Fruit fly (Drosophila melanogaster) whole organism, embryonic: ENCODE results near the gene CG6398.
A peak's percentile ranks its signal among the peaks of the same experiment; 100 is the strongest.

Experiments
- B-H1 ChIP-seq: fragments of 200-800 bp; sonication (Bioruptor generic); IDR thresholded peaks from 3 replicates; pipeline ENCODE4 v1.3.6; 2022; ENCODE audit warnings: missing biosample characterization, missing genetic modification characterization
- CG10565 ChIP-seq: fragments of 200-800 bp; sonication (Bioruptor generic); optimal IDR thresholded peaks from 3 replicates; lab custom pipeline; 2016; ENCODE audit warnings: missing biosample characterization, mild to moderate bottlenecking, missing genetic modification characterization
- CG11504 ChIP-seq: fragments of 200-800 bp; sonication (Bioruptor generic); optimal IDR thresholded peaks from 3 replicates; lab custom pipeline; 2019; ENCODE audit warnings: missing biosample characterization, mild to moderate bottlenecking, missing genetic modification characterization, moderate library complexity
- CG11723 ChIP-seq: fragments of 200-800 bp; sonication (Bioruptor generic); optimal IDR thresholded peaks from 2 replicates; lab custom pipeline; 2017; ENCODE audit warnings: missing biosample characterization, mild to moderate bottlenecking, missing genetic modification characterization
- CG14441 ChIP-seq: fragments of 200-800 bp; sonication (Bioruptor generic); IDR thresholded peaks from 2 replicates; pipeline ENCODE4 v1.3.6; 2022; ENCODE audit warnings: missing biosample characterization, missing genetic modification characterization
- CG15479 ChIP-seq: fragments of 200-800 bp; sonication (Bioruptor generic); optimal IDR thresholded peaks from 3 replicates; lab custom pipeline; 2019; ENCODE audit warnings: missing biosample characterization, mild to moderate bottlenecking, missing genetic modification characterization, moderate library complexity
- CG15601 ChIP-seq: fragments of 200-800 bp; sonication (Bioruptor generic); optimal IDR thresholded peaks from 3 replicates; lab custom pipeline; 2019; ENCODE audit warnings: missing biosample characterization, mild to moderate bottlenecking, missing genetic modification characterization, moderate library complexity
- CG16779 ChIP-seq: fragments of 200-800 bp; sonication (Bioruptor generic); IDR thresholded peaks from 2 replicates; pipeline ENCODE4 v1.3.6; 2022; ENCODE audit warnings: missing biosample characterization, missing genetic modification characterization
- CG17186 ChIP-seq: fragments of 200-800 bp; sonication (Bioruptor generic); optimal IDR thresholded peaks from 3 replicates; lab custom pipeline; 2017; ENCODE audit warnings: missing biosample characterization, missing genetic modification reagents, missing genetic modification characterization
- CG1832 ChIP-seq: fragments of 200-800 bp; sonication (Bioruptor generic); optimal IDR thresholded peaks from 2 replicates; lab custom pipeline; 2017; ENCODE audit warnings: missing biosample characterization, mild to moderate bottlenecking, missing genetic modification characterization, inconsistent platforms
- CG2129 ChIP-seq: fragments of 200-800 bp; sonication (Bioruptor generic); IDR thresholded peaks from 2 replicates; pipeline ENCODE4 v1.3.6; 2022; ENCODE audit warnings: missing biosample characterization, missing genetic modification characterization; ENCODE audit not compliant: partially characterized antibody
- CG2199 ChIP-seq: fragments of 200-800 bp; sonication (Bioruptor generic); IDR thresholded peaks from 3 replicates; pipeline ENCODE4 v1.3.6; 2022; ENCODE audit warnings: missing biosample characterization, missing genetic modification characterization
- CG34224 ChIP-seq: fragments of 200-800 bp; sonication (Bioruptor generic); IDR thresholded peaks from 3 replicates; pipeline ENCODE4 v1.3.6; 2022; ENCODE audit warnings: missing biosample characterization, missing genetic modification characterization; ENCODE audit not compliant: partially characterized antibody
- CG7963 ChIP-seq: fragments of 200-800 bp; sonication (Bioruptor generic); IDR thresholded peaks from 3 replicates; pipeline ENCODE4 v1.3.6; 2022; ENCODE audit warnings: missing biosample characterization, missing genetic modification characterization; ENCODE audit not compliant: partially characterized antibody
- CG8924 ChIP-seq: fragments of 200-800 bp; optimal IDR thresholded peaks from 3 replicates; lab custom pipeline; 2019; ENCODE audit warnings: missing biosample characterization, mild to moderate bottlenecking, missing genetic modification characterization, moderate library complexity
- CG8944 ChIP-seq: fragments of 200-800 bp; sonication (Bioruptor generic); optimal IDR thresholded peaks from 3 replicates; lab custom pipeline; 2016; ENCODE audit warnings: missing biosample characterization, missing genetic modification characterization
- ERR ChIP-seq: fragments of 200-800 bp; sonication (Bioruptor generic); optimal IDR thresholded peaks from 2 replicates; lab custom pipeline; 2016; ENCODE audit warnings: missing biosample characterization, missing genetic modification characterization
- Elba2 ChIP-seq: fragments of 200-800 bp; sonication (Bioruptor generic); optimal IDR thresholded peaks from 3 replicates; lab custom pipeline; 2016; ENCODE audit warnings: missing biosample characterization, missing genetic modification characterization
- Ets97D ChIP-seq: fragments of 200-800 bp; sonication (Bioruptor generic); optimal IDR thresholded peaks from 3 replicates; lab custom pipeline; 2016; ENCODE audit warnings: missing biosample characterization, missing genetic modification characterization
- Fer1 ChIP-seq: fragments of 200-800 bp; sonication (Bioruptor generic); optimal IDR thresholded peaks from 2 replicates; lab custom pipeline; 2017; ENCODE audit warnings: missing biosample characterization, mild to moderate bottlenecking, missing genetic modification characterization
- H15 ChIP-seq: fragments of 200-800 bp; sonication (Bioruptor generic); IDR thresholded peaks from 3 replicates; pipeline ENCODE4 v1.3.6; 2022; ENCODE audit warnings: missing biosample characterization, missing genetic modification characterization
- Hr78 ChIP-seq, 2 experiments: fragments of 200-800 bp in 1 of 2; fragments of >200 bp in 1 of 2; sonication (Bioruptor generic) in 1 of 2; optimal IDR thresholded peaks; 2 replicates each; lab custom pipeline; 2017 to 2019; ENCODE audit warnings: missing biosample characterization in 2 of 2, missing genetic modification characterization in 2 of 2, mild to moderate bottlenecking in 1 of 2, moderate library complexity in 1 of 2
- Med ChIP-seq: fragments of 200-800 bp; sonication (Bioruptor generic); peaks from one replicate; lab custom pipeline; 2016; ENCODE audit warnings: missing biosample characterization, missing genetic modification characterization, mild to moderate bottlenecking, inconsistent platforms, moderate library complexity
- Rfx ChIP-seq: fragments of 200-800 bp; sonication (Bioruptor generic); IDR thresholded peaks from 2 replicates; pipeline ENCODE4 v1.3.6; 2022; ENCODE audit warnings: missing biosample characterization, missing genetic modification characterization
- Trl ChIP-seq, 3 experiments: fragments of >200 bp in 2 of 3; fragments of 200-800 bp in 1 of 3; sonication (Bioruptor generic) in 1 of 3; optimal IDR thresholded peaks; 2 replicates in 1 of 3; 3 replicates in 2 of 3; lab custom pipeline; 2016 to 2017; ENCODE audit warnings: missing biosample characterization in 1 of 3, missing genetic modification characterization in 1 of 3
- bigmax ChIP-seq: fragments of 200-800 bp; sonication (Bioruptor generic); optimal IDR thresholded peaks from 2 replicates; lab custom pipeline; 2018; ENCODE audit warnings: missing biosample characterization, mild to moderate bottlenecking, missing genetic modification characterization
- cad ChIP-seq: fragments of >200 bp; optimal IDR thresholded peaks from 2 replicates; lab custom pipeline; 2017; ENCODE audit warnings: missing biosample characterization, missing genetic modification characterization
- cas ChIP-seq: fragments of 200-800 bp; sonication (Bioruptor generic); IDR thresholded peaks from 2 replicates; pipeline ENCODE4 v1.3.6; 2022; ENCODE audit warnings: missing biosample characterization, missing genetic modification characterization
- cg ChIP-seq: fragments of 200-800 bp; sonication (Bioruptor generic); optimal IDR thresholded peaks from 3 replicates; lab custom pipeline; 2019; ENCODE audit warnings: missing biosample characterization, mild to moderate bottlenecking, missing genetic modification characterization, moderate library complexity
- chinmo ChIP-seq: fragments of 200-800 bp; sonication (Bioruptor generic); IDR thresholded peaks from 4 replicates; pipeline ENCODE4 v1.3.6; 2022; ENCODE audit warnings: missing biosample characterization, missing genetic modification characterization; ENCODE audit not compliant: partially characterized antibody
- dati ChIP-seq: fragments of 200-800 bp; sonication (Bioruptor generic); IDR thresholded peaks from 2 replicates; pipeline ENCODE4 v1.3.6; 2022; ENCODE audit warnings: missing biosample characterization, missing genetic modification characterization
- eve ChIP-seq, 2 experiments: fragments of >200 bp; optimal IDR thresholded peaks; 2 replicates each; lab custom pipeline; 2017; ENCODE audit warnings: missing biosample characterization in 2 of 2, missing genetic modification characterization in 2 of 2
- fd96Cb ChIP-seq: fragments of 200-800 bp; sonication (Bioruptor generic); optimal IDR thresholded peaks from 2 replicates; lab custom pipeline; 2018; ENCODE audit warnings: missing biosample characterization, mild to moderate bottlenecking, missing genetic modification characterization, moderate library complexity
- ftz-f1 ChIP-seq: fragments of 200-800 bp; sonication (Bioruptor generic); optimal IDR thresholded peaks from 2 replicates; lab custom pipeline; 2016; ENCODE audit warnings: missing biosample characterization, missing genetic modification characterization
- grn ChIP-seq: fragments of 200-800 bp; sonication (Bioruptor generic); optimal IDR thresholded peaks from 3 replicates; lab custom pipeline; 2017; ENCODE audit warnings: missing biosample characterization, missing genetic modification characterization
- gro ChIP-seq: fragments of 200-800 bp; sonication (Bioruptor generic); optimal IDR thresholded peaks from 2 replicates; lab custom pipeline; 2016; ENCODE audit warnings: missing biosample characterization, missing genetic modification characterization
- her ChIP-seq: fragments of 200-800 bp; sonication (Bioruptor generic); optimal IDR thresholded peaks from 2 replicates; lab custom pipeline; 2016; ENCODE audit warnings: missing biosample characterization, missing genetic modification characterization
- insv ChIP-seq, 2 experiments: fragments of 200-800 bp; sonication (Bioruptor generic); optimal IDR thresholded peaks; 3 replicates each; lab custom pipeline; 2016 to 2018; ENCODE audit warnings: missing biosample characterization in 2 of 2, missing genetic modification characterization in 2 of 2
- psq ChIP-seq: fragments of 200-800 bp; sonication (Bioruptor generic); optimal IDR thresholded peaks from 2 replicates; lab custom pipeline; 2017; ENCODE audit warnings: missing biosample characterization, missing genetic modification characterization
- ro ChIP-seq: fragments of 200-800 bp; sonication (Bioruptor generic); IDR thresholded peaks from 2 replicates; pipeline ENCODE4 v1.3.6; 2022; ENCODE audit warnings: missing biosample characterization, missing genetic modification characterization
- sens ChIP-seq: fragments of 200-800 bp; sonication (Bioruptor generic); peaks from one replicate; lab custom pipeline; 2016; ENCODE audit warnings: missing biosample characterization, missing genetic modification characterization
- shn ChIP-seq: fragments of 200-800 bp; sonication (Bioruptor generic); optimal IDR thresholded peaks from 3 replicates; lab custom pipeline; 2016; ENCODE audit warnings: missing biosample characterization, missing genetic modification characterization
- so ChIP-seq: fragments of 200-800 bp; sonication (Bioruptor generic); IDR thresholded peaks from 3 replicates; pipeline ENCODE4 v1.3.6; 2022; ENCODE audit warnings: missing biosample characterization, missing genetic modification characterization
- stwl ChIP-seq: fragments of 200-800 bp; sonication (Bioruptor generic); optimal IDR thresholded peaks from 3 replicates; lab custom pipeline; 2018; ENCODE audit warnings: missing biosample characterization, mild to moderate bottlenecking, missing genetic modification characterization, moderate library complexity
- tna ChIP-seq: fragments of 200-800 bp; sonication (Bioruptor generic); IDR thresholded peaks from 2 replicates; pipeline ENCODE4 v1.3.6; 2022; ENCODE audit warnings: missing biosample characterization, missing genetic modification characterization; ENCODE audit not compliant: partially characterized antibody
- vfl ChIP-seq: fragments of 200-800 bp; sonication (Bioruptor generic); optimal IDR thresholded peaks from 2 replicates; lab custom pipeline; 2016; ENCODE audit warnings: missing biosample characterization, missing genetic modification characterization

Gene CG6398

dm6 chrX:17885295-17885694 is 54.7 kb downstream of the CG6398 start:
- TF ChIP-seq stwl (tag; lab: Kevin White, UChicago) (peak; percentile 20), chinmo (GFP tag; lab: Robert Waterston, UW) (0 out of 4 replicates have a peak, but pooled peaks have one; percentile 62), sens (peak; percentile 55), CG8944 (GFP tag; lab: Kevin White, UChicago) (no peak), CG15479 (GFP tag; lab: Kevin White, UChicago) (peak; percentile 30), insv (GFP tag; optimal IDR thresholded peaks at IDR 0.05; lab: Kevin White, UChicago) (no peak), shn (GFP tag; lab: Kevin White, UChicago) (no peak)
- TF ChIP-seq, all 482 proteins: peak for 4

- TF ChIP-seq CG11723, result no peak
- no peak for TF ChIP-seq CG14441 (GFP tag; lab: Robert Waterston, UW)
- peak; percentile 95 for TF ChIP-seq bigmax (GFP tag; lab: Kevin White, UChicago)
- no peak for TF ChIP-seq B-H1 (GFP tag; lab: Robert Waterston, UW)
- no peak for TF ChIP-seq ftz-f1 (GFP tag; lab: Kevin White, UChicago)
- no peak for TF ChIP-seq CG1832 (GFP tag; lab: Kevin White, UChicago)
- no peak for TF ChIP-seq ERR (GFP tag; lab: Kevin White, UChicago)
- TF ChIP-seq cad (GFP tag; lab: Kevin White, UChicago), result peak; percentile 29
- no peak for TF ChIP-seq H15 (GFP tag; lab: Robert Waterston, UW)
- peak; percentile 78 to 96 for TF ChIP-seq insv (GFP tag; optimal IDR thresholded peaks at IDR 0.05; lab: Kevin White, UChicago)
- no peak for TF ChIP-seq CG16779 (GFP tag; lab: Robert Waterston, UW)
- peak; percentile 98 for TF ChIP-seq CG17186 (GFP tag; lab: Kevin White, UChicago)
- no peak for TF ChIP-seq fd96Cb (tag; lab: Kevin White, UChicago)
- no peak for TF ChIP-seq her
- TF ChIP-seq Elba2 (GFP tag; lab: Kevin White, UChicago), result peak; percentile 48
- no peak for TF ChIP-seq psq (GFP tag; lab: Kevin White, UChicago)
- no peak for TF ChIP-seq cas
- TF ChIP-seq eve (GFP tag; optimal IDR thresholded peaks at IDR 0.05; lab: Kevin White, UChicago), result peak in 1 of 2 experiments; percentile 70
- TF ChIP-seq Hr78 (GFP tag; optimal IDR thresholded peaks at IDR 0.05; lab: Kevin White, UChicago), result no peak
Observed at dm6 chrX:17886107-17886448, 55.5 kb downstream of the CG6398 start.

- peak; percentile 21 for TF ChIP-seq CG15601 (tag; lab: Kevin White, UChicago)
- no peak for TF ChIP-seq Rfx
- TF ChIP-seq dati, result no peak
- TF ChIP-seq Fer1 (GFP tag; lab: Kevin White, UChicago), result peak; percentile 13
- TF ChIP-seq Ets97D (GFP tag; lab: Kevin White, UChicago), result no peak
- TF ChIP-seq Trl (optimal IDR thresholded peaks at IDR 0.05; lab: Kevin White, UChicago), result peak; percentile 52 to 87
- peak; percentile 18 for TF ChIP-seq Trl (GFP tag; optimal IDR thresholded peaks at IDR 0.05; lab: Kevin White, UChicago)
- no peak for TF ChIP-seq so (GFP tag; lab: Robert Waterston, UW)
- no peak for TF ChIP-seq CG2199 (GFP tag; lab: Robert Waterston, UW)
- no peak for TF ChIP-seq CG2129 (GFP tag; lab: Robert Waterston, UW)
- TF ChIP-seq CG17186 (GFP tag; lab: Kevin White, UChicago), result peak; percentile 96
- no peak for TF ChIP-seq ro (GFP tag; lab: Robert Waterston, UW)
- no peak for TF ChIP-seq vfl (GFP tag; lab: Kevin White, UChicago)
- peak; percentile 79 for TF ChIP-seq bigmax (GFP tag; lab: Kevin White, UChicago)
- no peak for TF ChIP-seq gro (GFP tag; lab: Kevin White, UChicago)
- peak; percentile 91 for TF ChIP-seq cg (GFP tag; lab: Kevin White, UChicago)
- TF ChIP-seq Med, result peak; percentile 78
- no peak for TF ChIP-seq grn (GFP tag; lab: Kevin White, UChicago)
- TF ChIP-seq insv (GFP tag; optimal IDR thresholded peaks at IDR 0.05; lab: Kevin White, UChicago), result peak in 1 of 2 experiments; percentile 90
- no peak for TF ChIP-seq CG34224 (GFP tag; lab: Robert Waterston, UW)
- peak; percentile 71 for TF ChIP-seq CG8924 (tag; lab: Kevin White, UChicago)
- no peak for TF ChIP-seq tna
- TF ChIP-seq CG7963 (GFP tag; lab: Robert Waterston, UW), result no peak
- peak; percentile 23 for TF ChIP-seq CG11504
- no peak for TF ChIP-seq CG10565 (GFP tag; lab: Kevin White, UChicago)
Observed at dm6 chrX:17886449-17887207, 56.0 kb downstream of the CG6398 start.
